Fruit fly (Drosophila melanogaster): ENCODE results near the gene Zmynd8.

The Zmynd8 gene

dm6 chr3R:31636501-31636900 lies 32.8 kb upstream of the Zmynd8 start (continued):
- no peak for TF ChIP-seq gsb-n (tag; optimal IDR thresholded peaks at IDR 0.05)
- no peak for TF ChIP-seq CG16779 (GFP tag; IDR thresholded peaks at IDR 0.05)
- no peak for TF ChIP-seq CG6654 (GFP tag; optimal IDR thresholded peaks at IDR 0.05)
- no peak for TF ChIP-seq Deaf1 (tag; optimal IDR thresholded peaks at IDR 0.05)
- TF ChIP-seq CG2678 (tag; optimal IDR thresholded peaks at IDR 0.05) = peak; percentile 53
- TF ChIP-seq kni (GFP tag; optimal IDR thresholded peaks at IDR 0.05) = no peak
- no peak for TF ChIP-seq Dip2 (GFP tag; IDR thresholded peaks at IDR 0.05)
- peak; percentile 39 for TF ChIP-seq NfI (GFP tag; optimal IDR thresholded peaks at IDR 0.05)
- no peak for TF ChIP-seq CG7357 (GFP tag; IDR thresholded peaks at IDR 0.05)
- TF ChIP-seq CG16813 (GFP tag; IDR thresholded peaks at IDR 0.05; ENCODE audit: partially characterized antibody) = no peak
- no peak for TF ChIP-seq CG18262 (tag; optimal IDR thresholded peaks at IDR 0.05)
- no peak for TF ChIP-seq jumu (GFP tag; optimal IDR thresholded peaks at IDR 0.05)
- no peak for TF ChIP-seq CG7987 (GFP tag; optimal IDR thresholded peaks at IDR 0.05)
- TF ChIP-seq nau (GFP tag; optimal IDR thresholded peaks at IDR 0.05) = no peak
- TF ChIP-seq Scr (GFP tag; IDR thresholded peaks at IDR 0.05; ENCODE audit: partially characterized antibody) = no peak
- TF ChIP-seq CG2712 (tag; optimal IDR thresholded peaks at IDR 0.05) = no peak
- no peak for TF ChIP-seq CG11560 (tag; IDR thresholded peaks at IDR 0.05)
- no peak for TF ChIP-seq usp (GFP tag; optimal IDR thresholded peaks at IDR 0.05)
- peak; percentile 36; the same call in 1 of the 2 replicates for TF ChIP-seq Atf6 (GFP tag; IDR thresholded peaks at IDR 0.05)
- TF ChIP-seq wor (GFP tag; IDR thresholded peaks at IDR 0.05) = no peak
- no peak for TF ChIP-seq CG14965 (GFP tag; optimal IDR thresholded peaks at IDR 0.05; ENCODE audit: borderline replicate concordance)
- no peak for TF ChIP-seq Dll (GFP tag; IDR thresholded peaks at IDR 0.05; ENCODE audit: partially characterized antibody)
- TF ChIP-seq Med (GFP tag) = peak; percentile 82
- TF ChIP-seq CG2875 (GFP tag; optimal IDR thresholded peaks at IDR 0.05) = no peak
- peak; percentile 23; the same call in 1 of the 2 replicates for TF ChIP-seq CG10366 (GFP tag; IDR thresholded peaks at IDR 0.05)
- no peak for TF ChIP-seq CG7963 (GFP tag; IDR thresholded peaks at IDR 0.05; ENCODE audit: partially characterized antibody)
- TF ChIP-seq vnd (GFP tag; IDR thresholded peaks at IDR 0.05; ENCODE audit: partially characterized antibody) = no peak
- peak; percentile 92 for TF ChIP-seq Ets65A (GFP tag)
- no peak for TF ChIP-seq Vsx1 (GFP tag; optimal IDR thresholded peaks at IDR 0.05)
- no peak for TF ChIP-seq fd64A (GFP tag; optimal IDR thresholded peaks at IDR 0.05)
- no peak for TF ChIP-seq D19A (tag; optimal IDR thresholded peaks at IDR 0.05)
- TF ChIP-seq Dfd (GFP tag; optimal IDR thresholded peaks at IDR 0.05) = no peak
- no peak for TF ChIP-seq zfh1 (GFP tag; IDR thresholded peaks at IDR 0.05)
- peak; percentile 43 for TF ChIP-seq CG11504 (tag; optimal IDR thresholded peaks at IDR 0.05)
- no peak for TF ChIP-seq ash1 (GFP tag; optimal IDR thresholded peaks at IDR 0.05)
- no peak for TF ChIP-seq Asciz (GFP tag; optimal IDR thresholded peaks at IDR 0.05)
- TF ChIP-seq aop (GFP tag; IDR thresholded peaks at IDR 0.05) = no peak
- peak; percentile 35 for TF ChIP-seq lilli (GFP tag; optimal IDR thresholded peaks at IDR 0.05)
- TF ChIP-seq CG13123 (GFP tag; optimal IDR thresholded peaks at IDR 0.05) = no peak
- no peak for TF ChIP-seq CG8765 (GFP tag; IDR thresholded peaks at IDR 0.05)
- TF ChIP-seq inv (GFP tag; IDR thresholded peaks at IDR 0.05; ENCODE audit: partially characterized antibody) = no peak
- TF ChIP-seq MBD-R2 (GFP tag; IDR thresholded peaks at IDR 0.05) = peak; percentile 16; the same call in 1 of the 2 replicates
- TF ChIP-seq CG11085 (GFP tag; IDR thresholded peaks at IDR 0.05) = no peak
- TF ChIP-seq Kr (GFP tag; optimal IDR thresholded peaks at IDR 0.05) = no peak
- no peak for TF ChIP-seq Spps (tag; optimal IDR thresholded peaks at IDR 0.05)
- no peak for TF ChIP-seq trem (tag; optimal IDR thresholded peaks at IDR 0.05)
- TF ChIP-seq Hand (GFP tag; optimal IDR thresholded peaks at IDR 0.05) = peak; percentile 69
- TF ChIP-seq Dbx (GFP tag; IDR thresholded peaks at IDR 0.05) = peak; percentile 41; the same call in 1 of the 3 replicates
- peak; percentile 30 for TF ChIP-seq Antp (GFP tag; optimal IDR thresholded peaks at IDR 0.05)
- TF ChIP-seq rib (GFP tag; IDR thresholded peaks at IDR 0.05) = no peak
- peak; percentile 20 for TF ChIP-seq scrt (GFP tag; optimal IDR thresholded peaks at IDR 0.05)

All from whole organism, embryonic.